Fruit fly (Drosophila melanogaster) whole organism, embryonic: ENCODE data around the gene CG16758.

Experiments
- Adf1 ChIP-seq: fragments of 200-800 bp; sonication (Bioruptor generic); IDR thresholded peaks from 2 replicates; pipeline ENCODE4 v1.3.6; 2022; ENCODE audit warnings: missing biosample characterization, missing genetic modification characterization
- Awh ChIP-seq: fragments of 200-800 bp; sonication (Bioruptor generic); IDR thresholded peaks from 2 replicates; pipeline ENCODE4, ENCODE4 v1.3.6; 2022; ENCODE audit warnings: missing biosample characterization, missing genetic modification characterization
- Bgb ChIP-seq: fragments of 200-800 bp; sonication (Bioruptor generic); IDR thresholded peaks from 2 replicates; pipeline ENCODE4 v1.3.6; 2022; ENCODE audit warnings: missing biosample characterization, missing genetic modification characterization; ENCODE audit not compliant: partially characterized antibody
- CG10366 ChIP-seq: fragments of 200-800 bp; sonication (Bioruptor generic); IDR thresholded peaks from 2 replicates; pipeline ENCODE4 v1.3.6; 2022; ENCODE audit warnings: missing biosample characterization, missing genetic modification characterization
- CG12071 ChIP-seq: fragments of 200-800 bp; sonication (Bioruptor generic); optimal IDR thresholded peaks from 3 replicates; lab custom pipeline; 2018; ENCODE audit warnings: missing biosample characterization, mild to moderate bottlenecking, missing genetic modification characterization
- CG13624 ChIP-seq: fragments of 200-800 bp; sonication (Bioruptor generic); optimal IDR thresholded peaks from 2 replicates; lab custom pipeline; 2016; ENCODE audit warnings: missing biosample characterization, missing genetic modification characterization
- CG15479 ChIP-seq: fragments of 200-800 bp; sonication (Bioruptor generic); optimal IDR thresholded peaks from 3 replicates; lab custom pipeline; 2019; ENCODE audit warnings: missing biosample characterization, mild to moderate bottlenecking, missing genetic modification characterization, moderate library complexity
- CG1602 ChIP-seq: fragments of 200-800 bp; sonication (Bioruptor generic); optimal IDR thresholded peaks from 3 replicates; lab custom pipeline; 2016; ENCODE audit warnings: missing biosample characterization, missing genetic modification characterization
- CG16779 ChIP-seq: fragments of 200-800 bp; sonication (Bioruptor generic); IDR thresholded peaks from 2 replicates; pipeline ENCODE4 v1.3.6; 2022; ENCODE audit warnings: missing biosample characterization, missing genetic modification characterization
- CG18764 ChIP-seq: fragments of 200-800 bp; sonication (Bioruptor generic); optimal IDR thresholded peaks from 3 replicates; lab custom pipeline; 2016; ENCODE audit warnings: missing biosample characterization, missing genetic modification characterization
- CG2202 ChIP-seq: fragments of 200-800 bp; sonication (Bioruptor generic); optimal IDR thresholded peaks from 2 replicates; lab custom pipeline; 2018; ENCODE audit warnings: missing biosample characterization, mild to moderate bottlenecking, missing genetic modification characterization
- CG2889 ChIP-seq: fragments of 200-800 bp; sonication (Bioruptor generic); IDR thresholded peaks from 3 replicates; pipeline ENCODE4 v1.3.6; 2022; ENCODE audit warnings: missing biosample characterization, missing genetic modification characterization
- CG31224 ChIP-seq: fragments of 200-800 bp; sonication (Bioruptor generic); IDR thresholded peaks from 2 replicates; pipeline ENCODE4 v1.3.6; 2022; ENCODE audit warnings: missing biosample characterization, missing genetic modification characterization
- CG31388 ChIP-seq: fragments of 200-800 bp; sonication (Bioruptor generic); optimal IDR thresholded peaks from 2 replicates; lab custom pipeline; 2016; ENCODE audit warnings: missing biosample characterization, missing genetic modification characterization
- CG33213 ChIP-seq: fragments of 200-800 bp; sonication (Bioruptor generic); optimal IDR thresholded peaks from 3 replicates; lab custom pipeline; 2016; ENCODE audit warnings: missing biosample characterization, missing genetic modification characterization
- CG6854 ChIP-seq: fragments of 200-800 bp; sonication (Bioruptor generic); optimal IDR thresholded peaks from 3 replicates; lab custom pipeline; 2017; ENCODE audit warnings: missing biosample characterization, mild to moderate bottlenecking, missing genetic modification characterization
- CG9876 ChIP-seq: fragments of 200-800 bp; sonication (Bioruptor generic); optimal IDR thresholded peaks from 2 replicates; lab custom pipeline; 2016; ENCODE audit warnings: missing biosample characterization, missing genetic modification characterization
- CrebB ChIP-seq: fragments of 200-800 bp; sonication (Bioruptor generic); optimal IDR thresholded peaks from 3 replicates; lab custom pipeline; 2018; ENCODE audit warnings: missing biosample characterization, mild to moderate bottlenecking, missing genetic modification characterization
- D19A ChIP-seq: fragments of 200-800 bp; optimal IDR thresholded peaks from 3 replicates; lab custom pipeline; 2019; ENCODE audit warnings: missing biosample characterization, mild to moderate bottlenecking, missing genetic modification characterization, moderate library complexity
- Doc2 ChIP-seq: fragments of 200-800 bp; sonication (Bioruptor generic); IDR thresholded peaks from 2 replicates; pipeline ENCODE4 v1.3.6; 2022; ENCODE audit warnings: missing biosample characterization, missing genetic modification characterization
- Doc3 ChIP-seq: fragments of 200-800 bp; sonication (Bioruptor generic); IDR thresholded peaks from 3 replicates; pipeline ENCODE4 v1.3.6; 2022; ENCODE audit warnings: missing biosample characterization, missing genetic modification characterization; ENCODE audit not compliant: partially characterized antibody
- Ets65A ChIP-seq: fragments of 200-800 bp; sonication (Bioruptor generic); peaks from one replicate; lab custom pipeline; 2016; ENCODE audit warnings: missing biosample characterization, missing genetic modification characterization
- MESR4 ChIP-seq: fragments of 200-800 bp; sonication (Bioruptor generic); optimal IDR thresholded peaks from 2 replicates; lab custom pipeline; 2018; ENCODE audit warnings: missing biosample characterization, mild to moderate bottlenecking, missing genetic modification characterization, moderate library complexity
- Med ChIP-seq: fragments of 200-800 bp; sonication (Bioruptor generic); peaks from one replicate; lab custom pipeline; 2016; ENCODE audit warnings: missing biosample characterization, missing genetic modification characterization, mild to moderate bottlenecking, inconsistent platforms, moderate library complexity
- Poxn ChIP-seq: fragments of 200-800 bp; sonication (Bioruptor generic); IDR thresholded peaks from 2 replicates; pipeline ENCODE4 v1.3.6; 2022; ENCODE audit warnings: missing biosample characterization, missing genetic modification characterization
- Sry-β ChIP-seq: fragments of 200-800 bp; sonication (Bioruptor generic); optimal IDR thresholded peaks from 2 replicates; lab custom pipeline; 2018; ENCODE audit warnings: missing biosample characterization, mild to moderate bottlenecking, missing genetic modification characterization, moderate library complexity
- Stat92E ChIP-seq, 3 experiments: fragments of >200 bp in 2 of 3; fragments of 200-800 bp in 1 of 3; sonication (Bioruptor generic) in 1 of 3; optimal IDR thresholded peaks; 2 replicates each; lab custom pipeline; 2017 to 2019; ENCODE audit warnings: missing biosample characterization in 3 of 3, missing genetic modification characterization in 3 of 3, mild to moderate bottlenecking in 1 of 3, moderate library complexity in 1 of 3
- Trl ChIP-seq, 3 experiments: fragments of >200 bp in 2 of 3; fragments of 200-800 bp in 1 of 3; sonication (Bioruptor generic) in 1 of 3; optimal IDR thresholded peaks; 2 replicates in 1 of 3; 3 replicates in 2 of 3; lab custom pipeline; 2016 to 2017; ENCODE audit warnings: missing biosample characterization in 1 of 3, missing genetic modification characterization in 1 of 3
- Usf ChIP-seq: fragments of 200-800 bp; sonication (Bioruptor generic); optimal IDR thresholded peaks from 2 replicates; lab custom pipeline; 2017; ENCODE audit warnings: missing genotype, missing biosample characterization, missing genetic modification characterization
- abd-A ChIP-seq: fragments of 200-800 bp; sonication (Bioruptor generic); optimal IDR thresholded peaks from 3 replicates; lab custom pipeline; 2019; ENCODE audit warnings: missing biosample characterization, mild to moderate bottlenecking, missing genetic modification characterization, moderate library complexity
- bab2 ChIP-seq: fragments of 200-800 bp; sonication (Bioruptor generic); optimal IDR thresholded peaks from 2 replicates; lab custom pipeline; 2016; ENCODE audit warnings: missing biosample characterization, missing genetic modification characterization
- bigmax ChIP-seq: fragments of 200-800 bp; sonication (Bioruptor generic); optimal IDR thresholded peaks from 2 replicates; lab custom pipeline; 2018; ENCODE audit warnings: missing biosample characterization, mild to moderate bottlenecking, missing genetic modification characterization
- cas ChIP-seq: fragments of 200-800 bp; sonication (Bioruptor generic); IDR thresholded peaks from 2 replicates; pipeline ENCODE4 v1.3.6; 2022; ENCODE audit warnings: missing biosample characterization, missing genetic modification characterization
- cato ChIP-seq: fragments of 200-800 bp; sonication (Bioruptor generic); optimal IDR thresholded peaks from 2 replicates; lab custom pipeline; 2016; ENCODE audit warnings: missing biosample characterization, missing genetic modification characterization, borderline replicate concordance
- chinmo ChIP-seq: fragments of 200-800 bp; sonication (Bioruptor generic); IDR thresholded peaks from 4 replicates; pipeline ENCODE4 v1.3.6; 2022; ENCODE audit warnings: missing biosample characterization, missing genetic modification characterization; ENCODE audit not compliant: partially characterized antibody
- fu2 ChIP-seq: fragments of 200-800 bp; sonication (Bioruptor generic); optimal IDR thresholded peaks from 2 replicates; lab custom pipeline; 2016; ENCODE audit warnings: missing biosample characterization, missing genetic modification characterization
- gem ChIP-seq: fragments of 200-800 bp; sonication (Bioruptor generic); optimal IDR thresholded peaks from 2 replicates; lab custom pipeline; 2019; ENCODE audit warnings: missing biosample characterization, mild to moderate bottlenecking, missing genetic modification characterization, moderate library complexity
- gt ChIP-seq: fragments of 200-800 bp; sonication (Bioruptor generic); IDR thresholded peaks from 2 replicates; pipeline ENCODE4 v1.3.6; 2022; ENCODE audit warnings: missing biosample characterization, missing genetic modification characterization
- jing ChIP-seq: fragments of 200-800 bp; sonication (Bioruptor generic); optimal IDR thresholded peaks from 2 replicates; lab custom pipeline; 2018; ENCODE audit warnings: missing biosample characterization, mild to moderate bottlenecking, missing genetic modification characterization
- lmd ChIP-seq: fragments of 200-800 bp; sonication (Bioruptor generic); IDR thresholded peaks from 2 replicates; pipeline ENCODE4 v1.3.6; 2022; ENCODE audit warnings: missing biosample characterization, missing genetic modification characterization
- mirr ChIP-seq: fragments of 200-800 bp; sonication (Bioruptor generic); optimal IDR thresholded peaks from 3 replicates; lab custom pipeline; 2018; ENCODE audit warnings: missing biosample characterization, mild to moderate bottlenecking, missing genetic modification characterization
- org-1 ChIP-seq: fragments of 200-800 bp; sonication (Bioruptor generic); optimal IDR thresholded peaks from 2 replicates; lab custom pipeline; 2017; ENCODE audit warnings: missing biosample characterization, missing genetic modification characterization
- pnt ChIP-seq: fragments of 200-800 bp; sonication (Bioruptor generic); optimal IDR thresholded peaks from 3 replicates; lab custom pipeline; 2016; ENCODE audit warnings: missing biosample characterization, missing genetic modification characterization
- psq ChIP-seq: fragments of 200-800 bp; sonication (Bioruptor generic); optimal IDR thresholded peaks from 2 replicates; lab custom pipeline; 2017; ENCODE audit warnings: missing biosample characterization, missing genetic modification characterization
- pum ChIP-seq: fragments of 200-800 bp; sonication (Bioruptor generic); optimal IDR thresholded peaks from 2 replicates; lab custom pipeline; 2016; ENCODE audit warnings: missing biosample characterization, missing genetic modification characterization
- salm ChIP-seq: fragments of 200-800 bp; sonication (Bioruptor generic); optimal IDR thresholded peaks from 2 replicates; lab custom pipeline; 2018; ENCODE audit warnings: missing biosample characterization, mild to moderate bottlenecking, missing genetic modification characterization
- sna ChIP-seq: fragments of 200-800 bp; sonication (Bioruptor generic); IDR thresholded peaks from 2 replicates; pipeline ENCODE4 v1.3.6; 2022; ENCODE audit warnings: missing biosample characterization, missing genetic modification characterization; ENCODE audit not compliant: partially characterized antibody
- sob ChIP-seq: fragments of 200-800 bp; sonication (Bioruptor generic); IDR thresholded peaks from 2 replicates; pipeline ENCODE4 v1.3.6; 2022; ENCODE audit warnings: missing biosample characterization, missing genetic modification characterization
- wdn ChIP-seq: fragments of 200-800 bp; sonication (Bioruptor generic); IDR thresholded peaks from 2 replicates; pipeline ENCODE4 v1.3.6; 2022; ENCODE audit warnings: missing biosample characterization, missing genetic modification characterization
- wor ChIP-seq: fragments of 200-800 bp; sonication (Bioruptor generic); IDR thresholded peaks from 2 replicates; pipeline ENCODE4 v1.3.6; 2022; ENCODE audit warnings: missing biosample characterization, missing genetic modification characterization

CG16758 gene

DNA sequence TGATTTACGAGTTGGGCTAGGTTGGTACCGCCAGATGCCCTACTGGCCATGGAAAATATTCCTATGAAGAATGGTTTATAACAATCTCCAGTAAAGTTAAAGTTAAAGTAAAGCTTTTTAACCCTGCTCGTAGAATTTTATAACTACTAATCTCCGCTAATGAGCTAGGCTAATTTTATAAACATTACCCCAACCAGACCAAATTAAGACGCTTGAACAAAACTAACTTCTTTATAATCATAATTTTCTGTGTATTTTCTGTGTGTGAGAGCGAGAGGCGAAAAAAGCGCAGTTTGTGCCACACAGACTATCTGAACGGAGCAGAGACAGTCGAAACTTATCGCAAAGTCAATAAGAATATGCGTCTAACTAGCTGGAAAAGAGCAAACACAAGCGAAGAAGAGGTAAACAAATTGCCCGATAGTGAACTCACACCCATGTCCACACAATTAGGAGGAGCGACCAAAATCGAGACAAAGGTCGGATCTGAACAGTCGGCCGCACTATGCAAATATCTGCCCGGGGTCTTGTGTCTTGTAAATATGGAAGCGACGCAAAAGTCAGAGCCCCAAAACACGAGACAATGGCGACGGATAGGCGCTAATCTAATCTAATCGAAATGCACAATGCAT lies 33.7 kb upstream of the CG16758 start (continued):
- peak; percentile 22; the same call in 1 of the 2 replicates for TF ChIP-seq CG16779
- peak; percentile 72 for TF ChIP-seq bab2 (GFP tag; lab: Kevin White, UChicago)
- TF ChIP-seq Med (GFP tag; lab: Kevin White, UChicago), result peak; percentile 93
- peak; percentile 35 for TF ChIP-seq bigmax
- TF ChIP-seq pnt (GFP tag; lab: Kevin White, UChicago), result peak; percentile 33
- no peak for TF ChIP-seq CG2889 (GFP tag; lab: Robert Waterston, UW)
- peak; percentile 58 for TF ChIP-seq gem
- TF ChIP-seq wor, result no peak
- TF ChIP-seq CG31388 (GFP tag; lab: Kevin White, UChicago), result peak; percentile 64
- no peak for TF ChIP-seq Bgb
- TF ChIP-seq Sry-β (GFP tag; lab: Kevin White, UChicago), result peak; percentile 58
- no peak for TF ChIP-seq CG9876 (GFP tag; lab: Kevin White, UChicago)
- peak; percentile 51 for TF ChIP-seq D19A (tag; lab: Kevin White, UChicago)
- no peak for TF ChIP-seq jing (GFP tag; lab: Kevin White, UChicago)
- TF ChIP-seq fu2 (GFP tag; lab: Kevin White, UChicago), result no peak
- TF ChIP-seq CG31224, result no peak; the same call in 1 of the 2 replicates
- peak; percentile 80 for TF ChIP-seq CrebB (tag; lab: Kevin White, UChicago)
- TF ChIP-seq Poxn (GFP tag; lab: Robert Waterston, UW), result no peak
- peak; percentile 44; the same call in 1 of the 2 replicates for TF ChIP-seq CG10366 (GFP tag; lab: Robert Waterston, UW)
- peak; percentile 85 for TF ChIP-seq CG12071 (GFP tag; lab: Kevin White, UChicago)
- TF ChIP-seq salm, result peak; percentile 30
- no peak for TF ChIP-seq MESR4
- no peak for TF ChIP-seq Usf (GFP tag; lab: Kevin White, UChicago)
- TF ChIP-seq Ets65A, result peak; percentile 89
- no peak for TF ChIP-seq wdn (GFP tag; lab: Robert Waterston, UW)
- TF ChIP-seq psq (GFP tag; lab: Kevin White, UChicago), result no peak
- TF ChIP-seq Adf1, result peak; percentile 15; the same call in 1 of the 2 replicates
- TF ChIP-seq CG1602 (GFP tag; lab: Kevin White, UChicago), result no peak
- no peak for TF ChIP-seq Trl (optimal IDR thresholded peaks at IDR 0.05; lab: Kevin White, UChicago)
- TF ChIP-seq Trl (GFP tag; optimal IDR thresholded peaks at IDR 0.05; lab: Kevin White, UChicago), result peak; percentile 78
- peak; percentile 72 for TF ChIP-seq CG2202
- TF ChIP-seq Awh (GFP tag; lab: Robert Waterston, UW), result peak; percentile 90
- no peak for TF ChIP-seq Doc2 (GFP tag; lab: Robert Waterston, UW)
- TF ChIP-seq CG18764 (GFP tag; lab: Kevin White, UChicago), result peak; percentile 68
- TF ChIP-seq CG15479 (GFP tag; lab: Kevin White, UChicago), result no peak
- peak; percentile 81 for TF ChIP-seq CG33213 (GFP tag; lab: Kevin White, UChicago)
- TF ChIP-seq gt, result no peak
- no peak for TF ChIP-seq Doc3 (GFP tag; lab: Robert Waterston, UW)
- no peak for TF ChIP-seq pum
- TF ChIP-seq CG13624 (GFP tag; lab: Kevin White, UChicago), result peak; percentile 17
- peak; percentile 55 for TF ChIP-seq mirr (GFP tag; lab: Kevin White, UChicago)
- TF ChIP-seq sob (GFP tag; lab: Robert Waterston, UW), result peak; percentile 81
- TF ChIP-seq CG6854, result peak; percentile 80
- no peak for TF ChIP-seq cas (GFP tag; lab: Robert Waterston, UW)
- TF ChIP-seq chinmo (GFP tag; lab: Robert Waterston, UW), result 0 out of 4 replicates have a peak, but pooled peaks have one; percentile 44
- no peak for TF ChIP-seq lmd (GFP tag; lab: Robert Waterston, UW)
- TF ChIP-seq sna (GFP tag; lab: Robert Waterston, UW), result no peak
- no peak for TF ChIP-seq Stat92E (GFP tag; optimal IDR thresholded peaks at IDR 0.05; lab: Kevin White, UChicago)
- TF ChIP-seq cato (GFP tag; lab: Kevin White, UChicago), result no peak
- peak; percentile 78 for TF ChIP-seq org-1 (GFP tag; lab: Kevin White, UChicago)
- no peak for TF ChIP-seq abd-A
